Fruit fly (Drosophila melanogaster): Measurements from ENCODE around the gene Lim3.
A peak's percentile ranks its signal among the peaks of the same experiment; 100 is the strongest.

Lim3 gene

DNA sequence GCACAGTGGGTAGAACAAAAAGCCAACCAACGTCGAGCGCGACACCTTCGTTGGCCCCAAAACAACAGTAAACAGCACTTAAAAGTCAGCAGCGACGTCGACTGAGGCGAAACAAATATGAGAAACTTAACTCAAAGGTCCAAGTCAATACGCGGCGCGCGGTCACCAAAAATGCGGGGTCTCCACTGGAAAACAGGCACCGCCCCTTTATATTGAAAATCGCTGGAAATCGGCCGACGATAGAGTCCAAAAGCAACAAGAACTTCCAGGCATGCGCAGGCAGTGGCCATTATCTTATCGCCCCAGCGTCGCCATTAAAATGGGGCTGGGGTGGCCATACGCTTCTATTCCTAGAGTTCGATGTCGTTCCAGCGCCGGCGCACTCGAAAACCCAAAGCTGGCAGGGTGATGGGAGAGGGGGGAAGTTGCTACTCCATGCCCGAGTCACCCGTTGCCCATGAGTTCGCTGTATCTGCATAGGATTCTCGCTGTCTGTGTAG, at the start of gene Lim3:
Lim3 (minus strand) TSS at position 51 of the 500 bp plus-strand sequence.
- no peak for TF ChIP-seq Crg-1 (GFP tag; optimal IDR thresholded peaks at IDR 0.05)
- no peak for TF ChIP-seq Mnt (GFP tag; optimal IDR thresholded peaks at IDR 0.05)
- peak; percentile 46 for TF ChIP-seq pad (GFP tag; optimal IDR thresholded peaks at IDR 0.05)
- TF ChIP-seq bab1 (GFP tag; optimal IDR thresholded peaks at IDR 0.05), result no peak
- no peak for TF ChIP-seq toe (GFP tag; optimal IDR thresholded peaks at IDR 0.05)
- no peak for TF ChIP-seq CG7045 (GFP tag; optimal IDR thresholded peaks at IDR 0.05)

DNA sequence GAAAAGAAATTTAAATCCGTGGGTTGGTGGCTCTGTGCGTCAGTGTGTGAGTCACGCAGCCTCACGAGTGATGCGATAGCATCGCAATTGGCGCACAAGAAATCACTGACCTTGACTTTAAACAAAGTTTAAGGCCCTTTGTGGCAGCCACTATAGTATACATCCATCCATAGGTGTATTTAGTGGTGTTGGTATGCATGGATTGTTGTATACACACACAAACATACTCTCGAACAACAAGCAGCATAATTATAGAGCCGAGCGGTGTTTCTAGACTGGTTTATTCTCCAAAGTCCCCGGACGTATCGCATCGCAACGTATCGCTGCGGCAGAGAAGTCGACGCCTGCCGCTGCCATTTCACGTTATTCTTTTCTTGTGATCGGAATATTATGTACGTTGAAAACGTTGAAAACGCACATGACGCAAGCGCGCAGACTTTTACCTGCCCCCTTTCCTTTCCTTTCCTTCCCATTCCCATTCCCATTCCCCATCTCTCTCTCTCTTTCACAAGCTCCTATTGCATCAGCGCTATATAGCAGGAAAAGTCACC, 48.6 kb upstream of the Lim3 start:
- no peak for TF ChIP-seq ovo (GFP tag; optimal IDR thresholded peaks at IDR 0.05)
- TF ChIP-seq bab1 (GFP tag; optimal IDR thresholded peaks at IDR 0.05), result peak; percentile 37
- TF ChIP-seq CG5204 (GFP tag; optimal IDR thresholded peaks at IDR 0.05), result no peak
- TF ChIP-seq Clk (GFP tag; optimal IDR thresholded peaks at IDR 0.05), result no peak

DNA sequence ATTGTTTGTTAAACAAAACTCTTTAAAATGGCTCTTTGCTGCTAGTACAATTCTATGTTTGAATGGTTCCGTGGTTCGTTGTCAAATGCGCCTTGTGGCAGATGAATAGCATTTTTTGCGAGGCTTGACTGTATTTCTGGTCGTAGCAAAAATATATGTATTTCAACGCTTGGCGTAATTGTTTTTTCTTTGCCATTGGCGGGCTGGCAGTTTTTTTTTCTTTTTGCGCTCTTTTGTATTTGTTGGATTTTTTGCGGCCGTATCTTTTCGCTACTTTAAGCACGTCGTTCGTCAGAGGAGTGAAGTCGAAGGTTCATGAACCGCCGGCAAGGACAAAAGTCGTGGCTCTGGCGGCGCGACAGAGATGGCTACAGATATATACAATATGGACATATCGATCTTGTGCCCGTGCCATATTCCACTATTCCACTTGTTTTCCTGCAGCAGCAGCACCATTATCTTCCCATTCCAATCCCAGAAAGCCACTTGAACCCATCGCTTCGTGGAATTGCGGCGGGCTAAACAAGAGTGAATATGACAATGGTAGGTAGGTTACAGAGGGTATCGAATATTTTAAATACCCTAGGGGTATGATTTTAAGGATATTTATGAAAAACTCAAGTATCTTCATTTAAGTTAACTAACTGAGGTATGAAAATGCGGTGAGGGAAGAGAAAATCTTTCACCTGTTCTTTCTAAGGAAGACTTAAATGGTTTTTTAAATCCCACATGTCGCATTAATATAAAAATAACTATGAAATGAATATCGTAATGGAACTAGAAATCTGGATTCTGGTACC, 47.9 kb upstream of the Lim3 start:
- TF ChIP-seq kay (GFP tag; ENCODE audit: borderline replicate concordance) (peak; percentile 48), bab1 (GFP tag; optimal IDR thresholded peaks at IDR 0.05) (peak; percentile 57), tj (GFP tag; optimal IDR thresholded peaks at IDR 0.05) (peak; percentile 75), cic (GFP tag; optimal IDR thresholded peaks at IDR 0.05) (no peak)

DNA sequence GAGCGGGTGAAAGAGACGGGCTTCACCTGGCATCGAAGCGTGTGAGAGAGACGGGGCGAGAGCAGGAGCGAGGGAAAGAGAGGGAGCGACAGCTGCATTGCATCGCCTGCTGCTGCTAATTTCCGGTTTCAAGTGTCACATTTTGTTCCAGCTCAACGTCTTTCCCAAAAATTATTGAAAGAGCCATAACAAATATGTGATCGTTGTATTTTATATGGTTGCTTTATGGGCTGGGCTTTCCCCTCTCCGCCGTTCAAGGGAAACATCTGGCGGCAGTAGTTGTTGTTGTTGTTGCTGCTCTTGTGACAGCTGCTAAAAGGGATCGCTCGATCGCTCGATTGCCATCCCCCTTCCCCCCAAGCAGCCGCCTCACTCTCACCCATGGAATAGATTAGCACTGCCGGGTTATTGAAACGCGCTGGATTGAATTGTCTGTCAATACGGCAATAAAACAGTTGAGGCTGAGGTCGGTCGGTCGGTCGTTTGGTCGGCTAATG, 46.7 kb upstream of the Lim3 start:
- TF ChIP-seq tj (GFP tag; optimal IDR thresholded peaks at IDR 0.05) (no peak), pad (GFP tag; optimal IDR thresholded peaks at IDR 0.05) (no peak), CG33017 (tag; optimal IDR thresholded peaks at IDR 0.05) (no peak), kay (GFP tag; ENCODE audit: borderline replicate concordance) (no peak)

DNA sequence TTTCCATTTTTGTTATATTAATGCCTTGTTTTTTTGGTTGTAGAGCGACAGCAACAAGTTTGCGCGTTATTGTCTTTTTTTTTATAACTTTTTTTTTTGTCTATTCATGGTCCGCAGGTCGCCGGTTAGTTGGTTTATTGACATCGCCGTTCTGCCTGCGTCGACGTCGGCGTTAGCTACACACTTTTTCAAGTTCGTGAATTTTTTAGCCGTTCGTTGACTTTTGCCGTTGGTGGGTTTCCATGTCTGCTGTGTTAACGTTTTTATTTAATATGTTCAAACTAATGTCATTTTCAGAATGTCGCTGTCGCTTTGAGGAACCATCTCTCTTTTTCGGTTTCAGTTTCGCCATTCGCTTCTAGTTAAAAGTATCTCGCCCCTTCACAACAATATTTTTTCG, 38.4 kb upstream of the Lim3 start:
- no peak for TF ChIP-seq pad (GFP tag; optimal IDR thresholded peaks at IDR 0.05)
- TF ChIP-seq CG11617 (GFP tag; optimal IDR thresholded peaks at IDR 0.05), result no peak
- TF ChIP-seq kay (GFP tag; ENCODE audit: borderline replicate concordance), result peak; percentile 57
- no peak for TF ChIP-seq CG12768 (GFP tag; optimal IDR thresholded peaks at IDR 0.05)
- no peak for TF ChIP-seq Hr96 (GFP tag; optimal IDR thresholded peaks at IDR 0.05)
- no peak for TF ChIP-seq cic (GFP tag; optimal IDR thresholded peaks at IDR 0.05)

DNA sequence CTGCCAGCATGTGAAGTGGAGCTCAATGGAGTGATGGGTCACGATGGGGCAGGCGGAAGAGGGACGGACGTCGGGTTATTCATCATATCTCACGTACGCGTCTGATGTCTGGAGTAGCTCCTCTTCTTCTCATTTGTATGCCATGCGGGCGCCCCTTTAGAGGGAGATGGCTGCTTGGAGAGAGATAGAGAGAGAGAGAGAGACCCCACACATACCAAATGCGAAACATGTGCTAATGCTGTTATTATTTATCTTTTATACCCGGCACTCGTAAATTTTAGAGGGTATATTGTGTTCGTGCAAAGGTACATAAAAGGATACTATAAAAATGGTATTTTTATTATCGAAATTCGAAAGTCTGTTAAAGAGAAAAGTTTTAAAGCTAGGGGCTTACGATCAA, 37.8 kb upstream of the Lim3 start:
- TF ChIP-seq cic (GFP tag; optimal IDR thresholded peaks at IDR 0.05) (no peak), CG33017 (tag; optimal IDR thresholded peaks at IDR 0.05) (no peak), CG14711 (tag; optimal IDR thresholded peaks at IDR 0.05) (no peak), CG12768 (GFP tag; optimal IDR thresholded peaks at IDR 0.05) (no peak), toe (GFP tag; optimal IDR thresholded peaks at IDR 0.05) (no peak), CG1620 (GFP tag; optimal IDR thresholded peaks at IDR 0.05) (no peak), kay (GFP tag; ENCODE audit: borderline replicate concordance) (no peak), Crg-1 (GFP tag; optimal IDR thresholded peaks at IDR 0.05) (no peak), CG7045 (GFP tag; optimal IDR thresholded peaks at IDR 0.05) (no peak), Clk (GFP tag; optimal IDR thresholded peaks at IDR 0.05) (no peak), CG5204 (GFP tag; optimal IDR thresholded peaks at IDR 0.05) (no peak), CG7101 (tag; optimal IDR thresholded peaks at IDR 0.05) (no peak), Hr96 (GFP tag; optimal IDR thresholded peaks at IDR 0.05) (no peak), CG11617 (GFP tag; optimal IDR thresholded peaks at IDR 0.05) (no peak), cnc (optimal IDR thresholded peaks at IDR 0.05) (no peak), ovo (GFP tag; optimal IDR thresholded peaks at IDR 0.05) (no peak), bab1 (GFP tag; optimal IDR thresholded peaks at IDR 0.05) (no peak), pad (GFP tag; optimal IDR thresholded peaks at IDR 0.05) (no peak), Mnt (GFP tag; optimal IDR thresholded peaks at IDR 0.05) (no peak), tj (GFP tag; optimal IDR thresholded peaks at IDR 0.05) (no peak)

DNA sequence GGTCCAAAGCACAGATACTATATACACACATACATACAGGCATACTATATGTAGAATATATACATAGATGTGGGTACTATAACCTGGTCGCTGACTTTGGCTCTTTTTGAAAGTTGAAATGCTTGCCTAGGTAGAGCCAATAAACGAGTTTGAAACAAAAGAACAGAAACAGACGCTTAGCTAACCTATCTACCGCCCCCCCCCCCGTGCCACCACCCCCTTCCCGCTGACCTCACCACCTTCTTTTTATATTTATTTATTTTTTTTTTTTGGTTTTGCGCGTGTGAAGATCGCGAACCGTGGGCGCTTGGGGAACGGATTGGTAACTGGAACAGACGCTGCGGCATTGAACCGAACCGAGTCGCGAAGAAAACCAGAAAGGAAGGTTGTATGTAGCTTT, 35.9 kb upstream of the Lim3 start:
- no peak for TF ChIP-seq cic (GFP tag; optimal IDR thresholded peaks at IDR 0.05)
- TF ChIP-seq ovo (GFP tag; optimal IDR thresholded peaks at IDR 0.05), result no peak
- TF ChIP-seq pad (GFP tag; optimal IDR thresholded peaks at IDR 0.05), result no peak
- no peak for TF ChIP-seq CG5204 (GFP tag; optimal IDR thresholded peaks at IDR 0.05)
- no peak for TF ChIP-seq CG7045 (GFP tag; optimal IDR thresholded peaks at IDR 0.05)
- TF ChIP-seq tj (GFP tag; optimal IDR thresholded peaks at IDR 0.05), result no peak
- no peak for TF ChIP-seq toe (GFP tag; optimal IDR thresholded peaks at IDR 0.05)
- no peak for TF ChIP-seq CG1620 (GFP tag; optimal IDR thresholded peaks at IDR 0.05)
- TF ChIP-seq Crg-1 (GFP tag; optimal IDR thresholded peaks at IDR 0.05), result no peak
- no peak for TF ChIP-seq CG12768 (GFP tag; optimal IDR thresholded peaks at IDR 0.05)
- no peak for TF ChIP-seq cnc (optimal IDR thresholded peaks at IDR 0.05)
- TF ChIP-seq Mnt (GFP tag; optimal IDR thresholded peaks at IDR 0.05), result no peak
- no peak for TF ChIP-seq Hr96 (GFP tag; optimal IDR thresholded peaks at IDR 0.05)
- no peak for TF ChIP-seq CG11617 (GFP tag; optimal IDR thresholded peaks at IDR 0.05)
